Worm (Caenorhabditis elegans): Measurements from ENCODE around the gene H03G16.7.

DNA sequence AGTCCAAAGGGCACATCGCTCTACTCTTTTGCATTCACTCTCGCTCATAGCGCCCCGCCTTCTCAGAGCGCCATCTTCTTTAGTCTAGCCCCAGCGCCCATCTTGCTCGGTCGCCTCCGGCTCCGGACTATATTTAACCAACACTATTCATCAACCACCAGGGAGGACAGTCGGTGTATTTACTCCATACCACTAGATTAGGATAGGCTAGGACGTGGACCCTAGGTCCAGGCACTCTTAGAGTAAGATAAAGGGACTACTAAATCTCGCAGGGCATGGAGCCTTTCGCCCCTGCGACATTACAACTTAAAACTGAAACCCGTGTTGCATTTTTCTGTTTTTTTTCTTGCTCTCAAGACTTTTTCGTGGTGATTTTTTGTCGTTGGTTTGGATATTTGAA is 8.3 kb downstream of the H03G16.7 start:
- TF ChIP-seq pes-1 (GFP tag; IDR thresholded peaks at IDR 0.05) (no peak), flt-1 (GFP tag; IDR thresholded peaks at IDR 0.05) (no peak), ceh-13 (GFP tag; optimal IDR thresholded peaks at IDR 0.05) (no peak), ama-1 (optimal IDR thresholded peaks at IDR 0.05) (no peak), tbx-11 (GFP tag; IDR thresholded peaks at IDR 0.05) (no peak), F13C5.2 (tag; optimal IDR thresholded peaks at IDR 0.05) (no peak), tbx-37 (GFP tag; conservative IDR thresholded peaks at IDR 0.05) (no peak), ceh-36 (tag; optimal IDR thresholded peaks at IDR 0.05) (no peak)
